Worm (Caenorhabditis elegans) whole organism, L2 larva: ENCODE results near the gene sel-7.

Experiments used
- C34F6.9 ChIP-seq: fragments of 150-350 bp; optimal IDR thresholded peaks from 2 replicates; lab custom pipeline; 2014; ENCODE audit warnings: missing biosample characterization, missing genetic modification characterization
- F13H6.1 ChIP-seq: sonication (generic microtip); optimal IDR thresholded peaks from 2 replicates; lab custom pipeline; 2016; ENCODE audit warnings: missing genetic modification characterization, missing compliant biosample characterization
- Y55F3AM.14 ChIP-seq: fragments of 200-800 bp; sonication (Bioruptor generic); optimal IDR thresholded peaks from 2 replicates; lab custom pipeline; 2018; ENCODE audit warnings: mild to moderate bottlenecking, missing genetic modification characterization, missing compliant biosample characterization
- ZK546.5 ChIP-seq: sonication (generic microtip); optimal IDR thresholded peaks from 2 replicates; lab custom pipeline; 2017; ENCODE audit warnings: missing biosample characterization, missing genetic modification characterization
- alr-1 ChIP-seq: fragments of 150-350 bp; optimal IDR thresholded peaks from 2 replicates; lab custom pipeline; 2014; ENCODE audit warnings: missing biosample characterization, missing genetic modification characterization
- ama-1 ChIP-seq: fragments of 150-350 bp; optimal IDR thresholded peaks from 2 replicates; lab custom pipeline; 2018; ENCODE audit warnings: inconsistent platforms
- blmp-1 ChIP-seq: sonication (generic microtip); optimal IDR thresholded peaks from 2 replicates; lab custom pipeline; 2017; ENCODE audit warnings: missing genetic modification characterization, mild to moderate bottlenecking, missing compliant biosample characterization, antibody characterized with exemption, moderate library complexity; ENCODE audit not compliant: insufficient read depth
- ceh-16 ChIP-seq: fragments of 150-350 bp; optimal IDR thresholded peaks from 2 replicates; lab custom pipeline; 2014; ENCODE audit warnings: missing biosample characterization, missing genetic modification characterization
- ceh-82 ChIP-seq: fragments of 150-350 bp; optimal IDR thresholded peaks from 2 replicates; lab custom pipeline; 2014; ENCODE audit warnings: missing biosample characterization, missing genetic modification characterization
- crh-2 ChIP-seq: sonication (generic microtip); optimal IDR thresholded peaks from 2 replicates; lab custom pipeline; 2017; ENCODE audit warnings: missing biosample characterization, missing genetic modification characterization
- dmd-4 ChIP-seq: sonication (generic microtip); optimal IDR thresholded peaks from 2 replicates; lab custom pipeline; 2017; ENCODE audit warnings: missing biosample characterization, missing genetic modification characterization
- egl-27 ChIP-seq: sonication (generic microtip); optimal IDR thresholded peaks from 3 replicates; lab custom pipeline; 2017; ENCODE audit warnings: missing biosample characterization, missing genetic modification reagents, missing genetic modification characterization
- elt-1 ChIP-seq: fragments of 150-350 bp; optimal IDR thresholded peaks from 2 replicates; lab custom pipeline; 2014; ENCODE audit warnings: missing biosample characterization, missing genetic modification characterization
- fos-1 ChIP-seq: fragments of 150-350 bp; optimal IDR thresholded peaks from 2 replicates; lab custom pipeline; 2014; ENCODE audit warnings: missing biosample characterization, missing genetic modification characterization
- gmeb-1 ChIP-seq: fragments of 150-350 bp; optimal IDR thresholded peaks from 2 replicates; lab custom pipeline; 2014; ENCODE audit warnings: missing biosample characterization, missing genetic modification characterization
- lin-11 ChIP-seq: fragments of 150-350 bp; sonication (generic microtip); optimal IDR thresholded peaks from 2 replicates; lab custom pipeline; 2014; ENCODE audit warnings: missing biosample characterization, missing genetic modification characterization, inconsistent platforms, mixed read lengths
- lin-13 ChIP-seq: fragments of 150-350 bp; optimal IDR thresholded peaks from 2 replicates; lab custom pipeline; 2014; ENCODE audit warnings: missing biosample characterization, missing genetic modification reagents, missing genetic modification characterization
- lsy-2 ChIP-seq, 2 experiments: fragments of 150-350 bp in 1 of 2; sonication (generic microtip) in 1 of 2; optimal IDR thresholded peaks; 2 replicates each; lab custom pipeline; 2014 to 2017; ENCODE audit warnings: missing biosample characterization in 2 of 2, missing genetic modification characterization in 2 of 2
- mab-5 ChIP-seq: fragments of 150-350 bp; optimal IDR thresholded peaks from 2 replicates; lab custom pipeline; 2014; ENCODE audit warnings: missing biosample characterization, missing genetic modification characterization
- mbf-1 ChIP-seq: sonication (generic microtip); optimal IDR thresholded peaks from 2 replicates; lab custom pipeline; 2017; ENCODE audit warnings: missing biosample characterization, missing genetic modification characterization
- mdl-1 ChIP-seq, 2 experiments: fragments of 150-350 bp in 1 of 2; sonication (generic microtip) in 1 of 2; optimal IDR thresholded peaks; 2 replicates each; lab custom pipeline; 2017; ENCODE audit warnings: missing biosample characterization in 2 of 2, missing genetic modification characterization in 2 of 2
- nhr-12 ChIP-seq: fragments of 150-350 bp; optimal IDR thresholded peaks from 2 replicates; lab custom pipeline; 2014; ENCODE audit warnings: missing biosample characterization, missing genetic modification characterization
- nhr-129 ChIP-seq: fragments of 150-350 bp; optimal IDR thresholded peaks from 2 replicates; lab custom pipeline; 2014; ENCODE audit warnings: missing biosample characterization, missing genetic modification characterization
- nhr-23 ChIP-seq: fragments of 150-350 bp; optimal IDR thresholded peaks from 2 replicates; lab custom pipeline; 2014; ENCODE audit warnings: missing biosample characterization, missing genetic modification reagents, missing genetic modification characterization
- nhr-25 ChIP-seq: fragments of 150-350 bp; sonication (generic microtip); optimal IDR thresholded peaks from 3 replicates; lab custom pipeline; 2014; ENCODE audit warnings: missing biosample characterization, missing genetic modification characterization
- nhr-6 ChIP-seq: fragments of 150-350 bp; optimal IDR thresholded peaks from 2 replicates; lab custom pipeline; 2014; ENCODE audit warnings: missing biosample characterization, missing genetic modification characterization
- peb-1 ChIP-seq: fragments of 150-350 bp; optimal IDR thresholded peaks from 2 replicates; lab custom pipeline; 2014; ENCODE audit warnings: missing biosample characterization, missing genetic modification characterization
- sem-4 ChIP-seq: fragments of 150-350 bp; optimal IDR thresholded peaks from 2 replicates; lab custom pipeline; 2014; ENCODE audit warnings: missing biosample characterization, missing genetic modification reagents, missing genetic modification characterization
- sma-3 ChIP-seq: sonication (generic microtip); optimal IDR thresholded peaks from 2 replicates; lab custom pipeline; 2016; ENCODE audit warnings: missing genetic modification reagents, missing genetic modification characterization, missing compliant biosample characterization
- sma-9 ChIP-seq, 2 experiments: fragments of 150-350 bp in 1 of 2; sonication (generic microtip) in 1 of 2; optimal IDR thresholded peaks; 2 replicates each; lab custom pipeline; 2014 to 2016; ENCODE audit warnings: missing genetic modification characterization in 2 of 2, mild to moderate bottlenecking in 1 of 2, missing biosample characterization in 1 of 2, missing compliant biosample characterization in 1 of 2, missing genetic modification reagents in 1 of 2, moderate library complexity in 1 of 2
- snpc-4 ChIP-seq: fragments of 150-350 bp; optimal IDR thresholded peaks from 2 replicates; lab custom pipeline; 2014; ENCODE audit warnings: missing biosample characterization, missing genetic modification characterization
- unc-39 ChIP-seq: fragments of 150-350 bp; optimal IDR thresholded peaks from 2 replicates; lab custom pipeline; 2014; ENCODE audit warnings: missing biosample characterization, missing genetic modification characterization
- unc-55 ChIP-seq: fragments of 150-350 bp; sonication (generic microtip); optimal IDR thresholded peaks from 3 replicates; lab custom pipeline; 2014; ENCODE audit warnings: missing biosample characterization, missing genetic modification reagents, missing genetic modification characterization
- zag-1 ChIP-seq: fragments of 150-350 bp; optimal IDR thresholded peaks from 2 replicates; lab custom pipeline; 2014; ENCODE audit warnings: missing biosample characterization, missing genetic modification characterization
- ztf-4 ChIP-seq: fragments of 150-350 bp; optimal IDR thresholded peaks from 2 replicates; lab custom pipeline; 2014; ENCODE audit warnings: missing biosample characterization, missing genetic modification characterization

sel-7 gene

ce11 chrX:14303078-14303477 is 37.2 kb downstream of the sel-7 start, which contains the start of gene C11H1.5:
TSS of gene C11H1.5 (minus strand) at chrX:14303178.
- TF ChIP-seq nhr-12 (no peak), nhr-23 (tag; lab: Kevin White, UChicago) (no peak), mbf-1 (tag; lab: Kevin White, UChicago) (no peak), nhr-6 (no peak), egl-27 (tag; lab: Kevin White, UChicago) (no peak)
- TF ChIP-seq, all 48 proteins: peak for 0

- peak; percentile 55 for TF ChIP-seq snpc-4 (tag; lab: Kevin White, UChicago)
- TF ChIP-seq egl-27 (tag; lab: Kevin White, UChicago) = peak; percentile 62
- TF ChIP-seq alr-1 = no peak
- peak; percentile 87 for TF ChIP-seq C34F6.9 (tag; lab: Kevin White, UChicago)
- TF ChIP-seq unc-55 (GFP tag; lab: Kevin White, UChicago) = peak; percentile 83
- peak; percentile 46 for TF ChIP-seq zag-1 (tag; lab: Kevin White, UChicago)
- TF ChIP-seq sem-4 = peak; percentile 47
- peak; percentile 83 for TF ChIP-seq crh-2
- no peak for TF ChIP-seq Y55F3AM.14 (GFP tag; lab: Kevin White, UChicago)
- no peak for TF ChIP-seq unc-39
- no peak for TF ChIP-seq ceh-16 (tag; lab: Kevin White, UChicago)
- peak; percentile 28 for TF ChIP-seq ztf-4 (tag; lab: Kevin White, UChicago)
- TF ChIP-seq sma-9 (GFP tag; optimal IDR thresholded peaks at IDR 0.05; lab: Kevin White, UChicago) = peak; percentile 79
- no peak for TF ChIP-seq sma-9 (tag; optimal IDR thresholded peaks at IDR 0.05; lab: Kevin White, UChicago)
- TF ChIP-seq sma-3 (GFP tag; lab: Kevin White, UChicago) = peak; percentile 43
- TF ChIP-seq nhr-129 = peak; percentile 91
- TF ChIP-seq gmeb-1 = peak; percentile 63
- TF ChIP-seq blmp-1 (tag; lab: Kevin White, UChicago) = no peak
- peak; percentile 80 for TF ChIP-seq peb-1 (tag; lab: Kevin White, UChicago)
- peak; percentile 78 for TF ChIP-seq lin-13
- TF ChIP-seq ZK546.5 (tag; lab: Kevin White, UChicago) = no peak
- peak; percentile 35 to 50 for TF ChIP-seq mdl-1 (tag; optimal IDR thresholded peaks at IDR 0.05; lab: Kevin White, UChicago)
- TF ChIP-seq lin-11 (tag; lab: Kevin White, UChicago) = peak; percentile 25
- TF ChIP-seq lsy-2 (tag; optimal IDR thresholded peaks at IDR 0.05; lab: Kevin White, UChicago) = peak in 1 of 2 experiments; percentile 67
- peak; percentile 89 for TF ChIP-seq F13H6.1 (tag; lab: Kevin White, UChicago)
- TF ChIP-seq fos-1 (tag; lab: Kevin White, UChicago) = peak; percentile 13
- peak; percentile 52 for TF ChIP-seq nhr-25 (tag; lab: Kevin White, UChicago)
- TF ChIP-seq ceh-82 (tag; lab: Kevin White, UChicago) = no peak
- TF ChIP-seq mab-5 (tag; lab: Kevin White, UChicago) = peak; percentile 44
Measured at ce11 chrX:14297209-14297608, 43.1 kb downstream of the sel-7 start.

ce11 chrX:14296559-14296958 is 43.7 kb downstream of the sel-7 start, which contains the start of gene madd-3:
TSS of gene madd-3 (minus strand) at chrX:14296659.
- no peak for TF ChIP-seq ztf-4 (tag; lab: Kevin White, UChicago)
- TF ChIP-seq nhr-6 = no peak
- no peak for TF ChIP-seq zag-1 (tag; lab: Kevin White, UChicago)
- no peak for TF ChIP-seq fos-1 (tag; lab: Kevin White, UChicago)
- TF ChIP-seq elt-1 (tag; lab: Kevin White, UChicago) = no peak
- TF ChIP-seq mbf-1 (tag; lab: Kevin White, UChicago) = no peak
- TF ChIP-seq dmd-4 (tag; lab: Kevin White, UChicago) = no peak
- TF ChIP-seq, all 48 proteins: peak for 0

ce11 chrX:14292632-14293031 is 47.6 kb downstream of the sel-7 start:
- TF ChIP-seq ama-1 (no peak), gmeb-1 (no peak), lsy-2 (tag; optimal IDR thresholded peaks at IDR 0.05; lab: Kevin White, UChicago) (peak in 1 of 2 experiments; percentile 9), sma-9 (GFP tag; optimal IDR thresholded peaks at IDR 0.05; lab: Kevin White, UChicago) (peak; percentile 65), sma-9 (tag; optimal IDR thresholded peaks at IDR 0.05; lab: Kevin White, UChicago) (no peak), ztf-4 (tag; lab: Kevin White, UChicago) (peak; percentile 18), nhr-129 (peak; percentile 47), F13H6.1 (tag; lab: Kevin White, UChicago) (peak; percentile 77), sem-4 (peak; percentile 15)
